Worm (Caenorhabditis elegans) whole organism, L1 larva: ENCODE results near the gene C18F10.2.

Experiments used
- C04F5.9 ChIP-seq: sonication (generic microtip); optimal IDR thresholded peaks from 2 replicates; lab custom pipeline; 2016; ENCODE audit warnings: missing genetic modification characterization, missing compliant biosample characterization
- C16A3.4 ChIP-seq: fragments of 150-350 bp; optimal IDR thresholded peaks from 2 replicates; lab custom pipeline; 2014; ENCODE audit warnings: missing biosample characterization, missing genetic modification characterization
- C34B4.2 ChIP-seq: sonication (generic microtip); optimal IDR thresholded peaks from 2 replicates; lab custom pipeline; 2017; ENCODE audit warnings: mild to moderate bottlenecking, missing genetic modification characterization, missing compliant biosample characterization
- F16B12.6 ChIP-seq: fragments of 150-350 bp; optimal IDR thresholded peaks from 2 replicates; lab custom pipeline; 2014; ENCODE audit warnings: missing biosample characterization, missing genetic modification characterization
- alr-1 ChIP-seq: fragments of 200-800 bp; sonication (Bioruptor generic); optimal IDR thresholded peaks from 2 replicates; lab custom pipeline; 2018; ENCODE audit warnings: borderline replicate concordance, mild to moderate bottlenecking, missing genetic modification characterization, missing compliant biosample characterization
- ama-1 ChIP-seq: fragments of 150-350 bp; optimal IDR thresholded peaks from 2 replicates; lab custom pipeline; 2014
- blmp-1 ChIP-seq: fragments of 150-350 bp; optimal IDR thresholded peaks from 2 replicates; lab custom pipeline; 2014; ENCODE audit warnings: missing biosample characterization, missing genetic modification characterization
- ceh-8 ChIP-seq: fragments of 200-800 bp; sonication (Bioruptor generic); optimal IDR thresholded peaks from 2 replicates; lab custom pipeline; 2018; ENCODE audit warnings: mild to moderate bottlenecking, missing genetic modification characterization, moderate library complexity, missing compliant biosample characterization
- ceh-88 ChIP-seq: fragments of 200-800 bp; sonication (Bioruptor generic); IDR thresholded peaks from 2 replicates; pipeline ENCODE4 v1.3.6; 2022; ENCODE audit warnings: missing genetic modification characterization, missing compliant biosample characterization
- dpl-1 ChIP-seq, 3 experiments: fragments of 150-350 bp in 2 of 3; sonication (generic microtip) in 1 of 3; optimal IDR thresholded peaks; 2 replicates each; lab custom pipeline; 2014 to 2017; ENCODE audit warnings: missing biosample characterization in 3 of 3, missing genetic modification characterization in 3 of 3, missing genetic modification reagents in 3 of 3
- dsc-1 ChIP-seq: sonication (generic microtip); optimal IDR thresholded peaks from 2 replicates; lab custom pipeline; 2016; ENCODE audit warnings: mild to moderate bottlenecking, missing genetic modification characterization, missing compliant biosample characterization
- efl-3 ChIP-seq: fragments of 200-800 bp; sonication (Bioruptor generic); optimal IDR thresholded peaks from 2 replicates; lab custom pipeline; 2018; ENCODE audit warnings: mild to moderate bottlenecking, missing genetic modification characterization, missing compliant biosample characterization
- egl-13 ChIP-seq: sonication (generic microtip); optimal IDR thresholded peaks from 2 replicates; lab custom pipeline; 2016; ENCODE audit warnings: missing genotype, missing genetic modification reagents, missing genetic modification characterization, missing compliant biosample characterization
- egl-27 ChIP-seq, 2 experiments: fragments of 150-350 bp in 1 of 2; sonication (generic microtip); optimal IDR thresholded peaks; 3 replicates each; lab custom pipeline; 2017 to 2018; ENCODE audit warnings: missing biosample characterization in 2 of 2, missing genetic modification characterization in 2 of 2, missing genetic modification reagents in 2 of 2
- elt-2 ChIP-seq: sonication (generic microtip); optimal IDR thresholded peaks from 2 replicates; lab custom pipeline; 2016; ENCODE audit warnings: missing genetic modification characterization, mild to moderate bottlenecking, inconsistent platforms, missing compliant biosample characterization, missing genetic modification reagents
- ets-5 ChIP-seq: fragments of 200-800 bp; sonication (Bioruptor generic); IDR thresholded peaks from 2 replicates; pipeline ENCODE4 v1.3.6; 2022; ENCODE audit warnings: missing genetic modification characterization, missing compliant biosample characterization
- fkh-10 ChIP-seq: sonication (generic microtip); optimal IDR thresholded peaks from 2 replicates; lab custom pipeline; 2017; ENCODE audit warnings: missing biosample characterization, missing genetic modification reagents, missing genetic modification characterization
- grh-1 ChIP-seq: fragments of 200-800 bp; sonication (Bioruptor generic); IDR thresholded peaks from 2 replicates; pipeline ENCODE4 v1.3.6; 2022; ENCODE audit warnings: missing genetic modification reagents, missing genetic modification characterization, missing compliant biosample characterization
- jun-1 ChIP-seq: fragments of 150-350 bp; optimal IDR thresholded peaks from 2 replicates; lab custom pipeline; 2014; ENCODE audit warnings: missing biosample characterization, missing genetic modification reagents, missing genetic modification characterization
- lin-13 ChIP-seq: fragments of 150-350 bp; optimal IDR thresholded peaks from 2 replicates; lab custom pipeline; 2014; ENCODE audit warnings: missing biosample characterization, missing genetic modification reagents, missing genetic modification characterization
- lin-14 ChIP-seq: fragments of 200-800 bp; sonication (Bioruptor generic); optimal IDR thresholded peaks from 2 replicates; lab custom pipeline; 2018; ENCODE audit warnings: mild to moderate bottlenecking, missing genetic modification characterization, moderate library complexity, missing compliant biosample characterization
- lin-15B ChIP-seq: fragments of 150-350 bp; sonication (generic microtip); optimal IDR thresholded peaks from 3 replicates; lab custom pipeline; 2014; ENCODE audit warnings: missing biosample characterization, missing genetic modification characterization
- lin-35 ChIP-seq, 2 experiments: fragments of 150-350 bp; optimal IDR thresholded peaks; 2 replicates each; lab custom pipeline; 2014; ENCODE audit warnings: missing biosample characterization in 2 of 2, missing genetic modification characterization in 2 of 2, missing genetic modification reagents in 2 of 2
- lin-39 ChIP-seq: fragments of 150-350 bp; optimal IDR thresholded peaks from 2 replicates; lab custom pipeline; 2014; ENCODE audit warnings: missing biosample characterization, missing genetic modification reagents, missing genetic modification characterization
- lir-3 ChIP-seq: sonication (generic microtip); optimal IDR thresholded peaks from 2 replicates; lab custom pipeline; 2016; ENCODE audit warnings: mild to moderate bottlenecking, missing genetic modification characterization, moderate library complexity, missing compliant biosample characterization; ENCODE audit not compliant: poor library complexity
- lsy-2 ChIP-seq, 2 experiments: fragments of 150-350 bp; optimal IDR thresholded peaks; 2 replicates each; lab custom pipeline; 2014; ENCODE audit warnings: missing biosample characterization in 2 of 2, missing genetic modification characterization in 2 of 2
- mdl-1 ChIP-seq, 2 experiments: fragments of 150-350 bp; optimal IDR thresholded peaks; 2 replicates each; lab custom pipeline; 2014 to 2017; ENCODE audit warnings: missing biosample characterization in 2 of 2, missing genetic modification characterization in 2 of 2, inconsistent platforms in 1 of 2
- mef-2 ChIP-seq: fragments of 150-350 bp; optimal IDR thresholded peaks from 2 replicates; lab custom pipeline; 2014; ENCODE audit warnings: missing biosample characterization, missing genetic modification characterization
- mep-1 ChIP-seq: fragments of 150-350 bp; optimal IDR thresholded peaks from 2 replicates; lab custom pipeline; 2014; ENCODE audit warnings: missing biosample characterization, missing genetic modification characterization
- nhr-11 ChIP-seq: fragments of 150-350 bp; optimal IDR thresholded peaks from 2 replicates; lab custom pipeline; 2014; ENCODE audit warnings: missing biosample characterization, missing genetic modification characterization
- nhr-20 ChIP-seq: sonication (generic microtip); optimal IDR thresholded peaks from 2 replicates; lab custom pipeline; 2016; ENCODE audit warnings: mild to moderate bottlenecking, missing genetic modification characterization, missing compliant biosample characterization
- nhr-28 ChIP-seq: fragments of 150-350 bp; optimal IDR thresholded peaks from 2 replicates; lab custom pipeline; 2014; ENCODE audit warnings: missing biosample characterization, missing genetic modification characterization
- nhr-47 ChIP-seq: sonication (generic microtip); optimal IDR thresholded peaks from 2 replicates; lab custom pipeline; 2016; ENCODE audit warnings: mild to moderate bottlenecking, missing genetic modification characterization, moderate library complexity, missing compliant biosample characterization
- nhr-71 ChIP-seq: sonication (generic microtip); optimal IDR thresholded peaks from 2 replicates; lab custom pipeline; 2016; ENCODE audit warnings: mild to moderate bottlenecking, missing genetic modification characterization, moderate library complexity, missing compliant biosample characterization
- nhr-76 ChIP-seq: sonication (generic microtip); optimal IDR thresholded peaks from 2 replicates; lab custom pipeline; 2017; ENCODE audit warnings: missing biosample characterization, missing genetic modification characterization
- nhr-77 ChIP-seq: fragments of 150-350 bp; optimal IDR thresholded peaks from 2 replicates; lab custom pipeline; 2014; ENCODE audit warnings: missing biosample characterization, missing genetic modification characterization
- nhr-84 ChIP-seq: sonication (generic microtip); optimal IDR thresholded peaks from 2 replicates; lab custom pipeline; 2017; ENCODE audit warnings: missing biosample characterization, missing genetic modification characterization
- nhr-85 ChIP-seq: sonication (generic microtip); peaks from one replicate; lab custom pipeline; 2016; ENCODE audit warnings: missing genetic modification characterization, inconsistent platforms, missing compliant biosample characterization
- pag-3 ChIP-seq: sonication (generic microtip); optimal IDR thresholded peaks from 2 replicates; lab custom pipeline; 2017; ENCODE audit warnings: missing genetic modification characterization, mild to moderate bottlenecking, missing compliant biosample characterization, antibody characterized with exemption, borderline replicate concordance; ENCODE audit not compliant: insufficient read depth
- rnt-1 ChIP-seq: sonication (generic microtip); optimal IDR thresholded peaks from 2 replicates; lab custom pipeline; 2016; ENCODE audit warnings: mild to moderate bottlenecking, missing genetic modification characterization, moderate library complexity, missing compliant biosample characterization
- skn-1 ChIP-seq: fragments of 150-350 bp; optimal IDR thresholded peaks from 2 replicates; lab custom pipeline; 2014; ENCODE audit warnings: missing biosample characterization, missing genetic modification characterization
- snu-23 ChIP-seq: sonication (generic microtip); optimal IDR thresholded peaks from 2 replicates; lab custom pipeline; 2016; ENCODE audit warnings: missing genetic modification characterization, missing compliant biosample characterization
- sox-4 ChIP-seq: sonication (generic microtip); optimal IDR thresholded peaks from 2 replicates; lab custom pipeline; 2016; ENCODE audit warnings: missing genetic modification characterization, missing compliant biosample characterization
- sptf-1 ChIP-seq: fragments of 150-350 bp; optimal IDR thresholded peaks from 2 replicates; lab custom pipeline; 2014; ENCODE audit warnings: missing biosample characterization, missing genetic modification characterization
- xbp-1 ChIP-seq: sonication (generic microtip); optimal IDR thresholded peaks from 2 replicates; lab custom pipeline; 2016; ENCODE audit warnings: missing genetic modification characterization, missing compliant biosample characterization
- zag-1 ChIP-seq: fragments of 150-350 bp; optimal IDR thresholded peaks from 2 replicates; lab custom pipeline; 2014; ENCODE audit warnings: missing biosample characterization, missing genetic modification characterization
- ztf-4 ChIP-seq: fragments of 150-350 bp; optimal IDR thresholded peaks from 2 replicates; lab custom pipeline; 2014; ENCODE audit warnings: missing biosample characterization, missing genetic modification characterization

The C18F10.2 gene

ce11 chrIII:6278301-6278827 is 5.4 kb downstream of the C18F10.2 start, which contains the start of gene C18F10.7 (continued):
- TF ChIP-seq lin-14 (GFP tag; lab: Kevin White, UChicago) (peak; percentile 87), blmp-1 (tag; lab: Kevin White, UChicago) (peak; percentile 49), lin-39 (tag; lab: Kevin White, UChicago) (peak; percentile 51), nhr-20 (tag; lab: Kevin White, UChicago) (peak; percentile 71), dpl-1 (GFP tag; optimal IDR thresholded peaks at IDR 0.05; lab: Kevin White, UChicago) (peak; percentile 30 to 56 (median 48)), ztf-4 (tag; lab: Kevin White, UChicago) (peak; percentile 43), nhr-85 (peak; percentile 70), egl-13 (tag; lab: Kevin White, UChicago) (peak; percentile 71), nhr-84 (no peak), snu-23 (GFP tag; lab: Kevin White, UChicago) (peak; percentile 81), lin-35 (GFP tag; optimal IDR thresholded peaks at IDR 0.05; lab: Kevin White, UChicago) (peak; percentile 55 to 63)

- TF ChIP-seq egl-27 (tag; optimal IDR thresholded peaks at IDR 0.05; lab: Kevin White, UChicago) (no peak), nhr-47 (no peak), alr-1 (tag; lab: Kevin White, UChicago) (no peak), nhr-85 (peak; percentile 76), nhr-11 (tag; lab: Kevin White, UChicago) (no peak), lsy-2 (tag; optimal IDR thresholded peaks at IDR 0.05; lab: Kevin White, UChicago) (no peak), lin-15B (tag; lab: Kevin White, UChicago) (no peak), xbp-1 (tag; lab: Kevin White, UChicago) (no peak), efl-3 (GFP tag; lab: Kevin White, UChicago) (no peak), lin-13 (GFP tag; lab: Kevin White, UChicago) (peak; percentile 19), nhr-76 (tag; lab: Kevin White, UChicago) (no peak), rnt-1 (tag; lab: Kevin White, UChicago) (peak; percentile 6), elt-2 (no peak), sptf-1 (tag; lab: Kevin White, UChicago) (no peak)
These were observed 6.5 kb downstream of the C18F10.2 start for ce11 chrIII:6279453-6279852.

ce11 chrIII:6280070-6280596 is 7.2 kb downstream of the C18F10.2 start, which contains the start of gene hmg-1.2:
Gene hmg-1.2, plus strand, starts transcription at chrIII:6280380.
- TF ChIP-seq jun-1 (tag; lab: Kevin White, UChicago) (peak; percentile 76), zag-1 (tag; lab: Kevin White, UChicago) (no peak), fkh-10 (GFP tag; lab: Kevin White, UChicago) (peak; percentile 56), C34B4.2 (tag; lab: Kevin White, UChicago) (no peak), C16A3.4 (tag; lab: Kevin White, UChicago) (peak; percentile 74), ceh-88 (GFP tag; lab: Robert Waterston, UW) (peak; percentile 71; the same call in 1 of the 2 replicates), lin-15B (tag; lab: Kevin White, UChicago) (peak; percentile 25), ceh-8 (GFP tag; lab: Kevin White, UChicago) (peak; percentile 66), pag-3 (tag; lab: Kevin White, UChicago) (no peak), grh-1 (GFP tag; lab: Robert Waterston, UW) (peak; percentile 22; the same call in 1 of the 2 replicates), lin-35 (GFP tag; optimal IDR thresholded peaks at IDR 0.05; lab: Kevin White, UChicago) (peak; percentile 74 to 79), C04F5.9 (tag; lab: Kevin White, UChicago) (no peak), ets-5 (no peak), egl-13 (tag; lab: Kevin White, UChicago) (peak; percentile 30), snu-23 (GFP tag; lab: Kevin White, UChicago) (peak; percentile 96), nhr-47 (peak; percentile 83), mef-2 (tag; lab: Kevin White, UChicago) (peak; percentile 28), mep-1 (tag; lab: Kevin White, UChicago) (peak; percentile 58), rnt-1 (tag; lab: Kevin White, UChicago) (peak; percentile 73), nhr-77 (peak; percentile 68), sox-4 (no peak), nhr-28 (no peak), xbp-1 (tag; lab: Kevin White, UChicago) (peak; percentile 77), mdl-1 (tag; optimal IDR thresholded peaks at IDR 0.05; lab: Kevin White, UChicago) (peak in 1 of 2 experiments; percentile 83), dpl-1 (GFP tag; optimal IDR thresholded peaks at IDR 0.05; lab: Kevin White, UChicago) (peak; percentile 41 to 54 (median 52)), lir-3 (tag; lab: Kevin White, UChicago) (peak; percentile 58), dsc-1 (peak; percentile 84), ama-1 (lab: Kevin White, UChicago) (no peak), nhr-85 (peak; percentile 92), F16B12.6 (tag; lab: Kevin White, UChicago) (no peak), nhr-71 (tag; lab: Kevin White, UChicago) (peak; percentile 94), skn-1 (tag; lab: Kevin White, UChicago) (no peak)
